Worm (Caenorhabditis elegans) whole organism, L2 larva: ENCODE data around the gene ttr-14.

Source experiments
- elt-1 ChIP-seq: fragments of 150-350 bp; optimal IDR thresholded peaks from 2 replicates; lab custom pipeline; 2014; ENCODE audit warnings: missing biosample characterization, missing genetic modification characterization
- fos-1 ChIP-seq: fragments of 150-350 bp; optimal IDR thresholded peaks from 2 replicates; lab custom pipeline; 2014; ENCODE audit warnings: missing biosample characterization, missing genetic modification characterization
- lin-13 ChIP-seq: fragments of 150-350 bp; optimal IDR thresholded peaks from 2 replicates; lab custom pipeline; 2014; ENCODE audit warnings: missing biosample characterization, missing genetic modification reagents, missing genetic modification characterization
- nhr-12 ChIP-seq: fragments of 150-350 bp; optimal IDR thresholded peaks from 2 replicates; lab custom pipeline; 2014; ENCODE audit warnings: missing biosample characterization, missing genetic modification characterization
- peb-1 ChIP-seq: fragments of 150-350 bp; optimal IDR thresholded peaks from 2 replicates; lab custom pipeline; 2014; ENCODE audit warnings: missing biosample characterization, missing genetic modification characterization
- sem-4 ChIP-seq: fragments of 150-350 bp; optimal IDR thresholded peaks from 2 replicates; lab custom pipeline; 2014; ENCODE audit warnings: missing biosample characterization, missing genetic modification reagents, missing genetic modification characterization
- skn-1 ChIP-seq: sonication (generic microtip); optimal IDR thresholded peaks from 2 replicates; lab custom pipeline; 2017; ENCODE audit warnings: missing biosample characterization, missing genetic modification characterization
- ztf-11 ChIP-seq: sonication (generic microtip); optimal IDR thresholded peaks from 2 replicates; lab custom pipeline; 2017; ENCODE audit warnings: missing biosample characterization, missing genetic modification characterization

- TF ChIP-seq lin-13 (no peak), ztf-11 (no peak), sem-4 (tag; lab: Kevin White, UChicago) (no peak), peb-1 (tag; lab: Kevin White, UChicago) (no peak), fos-1 (tag; lab: Kevin White, UChicago) (no peak), skn-1 (tag; lab: Kevin White, UChicago) (no peak), nhr-12 (tag; lab: Kevin White, UChicago) (no peak), elt-1 (tag; lab: Kevin White, UChicago) (no peak)
Observed at ce11 chrX:10794647-10795046, 7.3 kb downstream of the ttr-14 start, which contains the start of gene T05A10.6.
